Worm (Caenorhabditis elegans) whole organism, L3 larva: ENCODE data around the gene pges-2.

Source experiments
- elt-3 ChIP-seq, 3 experiments: fragments of 150-350 bp in 1 of 3; sonication (generic microtip) in 2 of 3; optimal IDR thresholded peaks; 2 replicates in 2 of 3; 4 replicates in 1 of 3; lab custom pipeline; 2014 to 2017; ENCODE audit warnings: missing biosample characterization in 3 of 3, missing genetic modification characterization in 3 of 3
- lin-39 ChIP-seq: fragments of 150-350 bp; optimal IDR thresholded peaks from 2 replicates; lab custom pipeline; 2018; ENCODE audit warnings: missing biosample characterization, missing genetic modification reagents, missing genetic modification characterization
- nfya-1 ChIP-seq: sonication (generic microtip); optimal IDR thresholded peaks from 2 replicates; lab custom pipeline; 2017; ENCODE audit warnings: missing genetic modification characterization, mild to moderate bottlenecking, missing compliant biosample characterization, antibody characterized with exemption, moderate library complexity; ENCODE audit not compliant: insufficient read depth
- nhr-11 ChIP-seq: fragments of 150-350 bp; optimal IDR thresholded peaks from 2 replicates; lab custom pipeline; 2014; ENCODE audit warnings: missing biosample characterization, missing genetic modification characterization
- nhr-237 ChIP-seq: fragments of 150-350 bp; optimal IDR thresholded peaks from 2 replicates; lab custom pipeline; 2014; ENCODE audit warnings: missing biosample characterization, missing genetic modification characterization
- nhr-25 ChIP-seq: sonication (generic microtip); optimal IDR thresholded peaks from 2 replicates; lab custom pipeline; 2017; ENCODE audit warnings: missing biosample characterization, missing genetic modification characterization
- pqm-1 ChIP-seq: fragments of 150-350 bp; optimal IDR thresholded peaks from 2 replicates; lab custom pipeline; 2017; ENCODE audit warnings: missing biosample characterization, missing genetic modification characterization, inconsistent platforms
- sea-2 ChIP-seq: fragments of 150-350 bp; sonication (generic microtip); optimal IDR thresholded peaks from 4 replicates; lab custom pipeline; 2014; ENCODE audit warnings: missing biosample characterization, missing genetic modification reagents, missing genetic modification characterization
- snpc-4 ChIP-seq: fragments of 150-350 bp; optimal IDR thresholded peaks from 2 replicates; lab custom pipeline; 2014; ENCODE audit warnings: missing biosample characterization, missing genetic modification characterization
- tbx-2 ChIP-seq: sonication (generic microtip); optimal IDR thresholded peaks from 2 replicates; lab custom pipeline; 2016; ENCODE audit warnings: mild to moderate bottlenecking, missing genetic modification characterization, missing compliant biosample characterization
- unc-62 ChIP-seq: fragments of 150-350 bp; sonication (generic microtip); optimal IDR thresholded peaks from 4 replicates; lab custom pipeline; 2014; ENCODE audit warnings: missing biosample characterization, missing genetic modification reagents, missing genetic modification characterization

DNA sequence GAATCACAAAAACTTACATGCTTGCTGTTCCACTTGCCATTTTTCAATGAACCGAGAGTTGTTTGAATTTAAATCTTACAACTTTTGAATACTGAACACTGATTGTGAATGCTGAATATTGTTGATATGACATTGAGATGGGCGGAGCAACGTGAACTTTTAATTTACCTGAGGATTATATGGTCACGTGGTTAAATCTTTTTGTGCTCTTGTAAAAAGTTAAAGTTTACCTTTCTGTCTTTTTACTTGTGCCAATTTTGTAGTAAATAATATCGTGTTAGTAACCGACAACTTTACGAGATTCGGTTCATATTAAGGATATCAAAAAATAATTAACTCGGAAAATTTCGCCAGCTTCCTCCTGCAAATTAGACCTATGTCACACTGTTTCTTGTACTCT, 15.3 kb downstream of the pges-2 start, which contains the start of gene Y43C5B.2:
- TF ChIP-seq tbx-2 (tag; lab: Kevin White, UChicago) = no peak
- no peak for TF ChIP-seq nhr-237 (tag; lab: Kevin White, UChicago)
- no peak for TF ChIP-seq sea-2 (GFP tag; lab: Kevin White, UChicago)
- TF ChIP-seq snpc-4 (tag; lab: Kevin White, UChicago) = no peak
- TF ChIP-seq elt-3 (tag; optimal IDR thresholded peaks at IDR 0.05; lab: Kevin White, UChicago) = no peak
- TF ChIP-seq nfya-1 (tag; lab: Kevin White, UChicago) = no peak
- no peak for TF ChIP-seq lin-39 (tag; lab: Kevin White, UChicago)
- no peak for TF ChIP-seq unc-62 (GFP tag; lab: Kevin White, UChicago)
- TF ChIP-seq nhr-25 (tag; lab: Kevin White, UChicago) = no peak
- TF ChIP-seq nhr-11 = no peak
- no peak for TF ChIP-seq pqm-1 (tag; lab: Kevin White, UChicago)
